Fruit fly (Drosophila melanogaster): ENCODE results near the gene LysP.

Gene LysP

DNA sequence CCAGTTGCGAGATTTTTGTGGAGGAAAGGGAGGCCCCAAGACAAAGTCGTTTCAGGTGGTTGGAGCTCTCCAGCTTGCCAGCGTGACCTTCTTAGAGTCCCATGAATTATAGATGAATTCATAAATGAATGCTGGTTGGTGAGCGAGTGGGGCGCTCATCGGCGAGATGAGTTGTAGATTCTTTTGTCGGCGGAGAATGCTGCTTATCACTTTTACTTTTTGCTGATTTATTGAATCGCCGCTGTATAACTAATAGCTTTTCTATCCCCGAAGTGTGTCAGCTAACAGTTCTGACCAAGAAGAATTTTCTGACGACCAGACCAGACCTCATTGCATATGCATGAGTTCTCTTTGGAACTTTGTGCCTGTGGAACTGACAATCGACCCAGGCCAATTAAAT lies 6.4 kb downstream of the LysP start:
- TF ChIP-seq Ets96B (tag; optimal IDR thresholded peaks at IDR 0.05) = no peak
- no peak for TF ChIP-seq CG3032 (tag; optimal IDR thresholded peaks at IDR 0.05)
- no peak for TF ChIP-seq Blimp-1 (GFP tag; optimal IDR thresholded peaks at IDR 0.05)
- TF ChIP-seq Hr4 (GFP tag; optimal IDR thresholded peaks at IDR 0.05) = no peak
- no peak for TF ChIP-seq CG8119 (GFP tag; IDR thresholded peaks at IDR 0.05)
- no peak for TF ChIP-seq esn (GFP tag; optimal IDR thresholded peaks at IDR 0.05)
- no peak for TF ChIP-seq CG10669 (GFP tag; optimal IDR thresholded peaks at IDR 0.05)
- no peak for TF ChIP-seq CG15336 (GFP tag; IDR thresholded peaks at IDR 0.05)
- TF ChIP-seq lz (GFP tag; optimal IDR thresholded peaks at IDR 0.05) = no peak
- TF ChIP-seq net (GFP tag; optimal IDR thresholded peaks at IDR 0.05) = no peak
- no peak for TF ChIP-seq CG7368 (GFP tag; optimal IDR thresholded peaks at IDR 0.05)
- no peak for TF ChIP-seq CG8632 (GFP tag; optimal IDR thresholded peaks at IDR 0.05)
- TF ChIP-seq CG8319 (GFP tag; optimal IDR thresholded peaks at IDR 0.05) = no peak
- TF ChIP-seq CG6808 (GFP tag; optimal IDR thresholded peaks at IDR 0.05) = no peak
- no peak for TF ChIP-seq Hr39 (GFP tag; optimal IDR thresholded peaks at IDR 0.05)
- TF ChIP-seq Gug (GFP tag; IDR thresholded peaks at IDR 0.05) = no peak
- no peak for TF ChIP-seq CG11762 (GFP tag; optimal IDR thresholded peaks at IDR 0.05; ENCODE audit: insufficient read depth)
- no peak for TF ChIP-seq CG6276 (GFP tag; optimal IDR thresholded peaks at IDR 0.05)
- TF ChIP-seq Sox15 (GFP tag; optimal IDR thresholded peaks at IDR 0.05) = no peak

DNA sequence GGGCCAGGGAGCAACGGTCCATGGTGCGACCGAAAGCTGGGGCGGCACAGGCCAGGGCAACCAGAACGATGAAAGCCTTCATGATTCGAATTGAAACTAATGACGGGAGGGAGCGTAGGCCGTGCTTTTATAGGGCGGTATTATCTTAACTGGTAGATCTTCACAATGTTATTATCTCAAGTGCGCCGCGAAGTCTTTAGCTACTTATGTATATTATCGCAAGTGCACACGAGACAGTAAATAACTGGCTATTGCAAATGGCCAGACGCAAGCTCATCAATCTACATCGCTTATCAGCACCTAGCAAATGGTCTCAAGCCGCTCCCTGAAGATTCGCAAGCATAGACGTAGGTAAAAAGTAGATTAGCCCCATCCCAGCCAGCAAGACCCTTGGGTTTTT lies 7.4 kb downstream of the LysP start, which contains the start of gene LysD:
Gene LysD, minus strand, starts transcription at position 101 of the 400 bp plus-strand sequence.
- TF ChIP-seq lz (GFP tag; optimal IDR thresholded peaks at IDR 0.05) (no peak), CG11902 (GFP tag; optimal IDR thresholded peaks at IDR 0.05) (no peak), Hr38 (GFP tag; optimal IDR thresholded peaks at IDR 0.05) (no peak), CG1621 (tag; optimal IDR thresholded peaks at IDR 0.05) (no peak), CG9139 (GFP tag; optimal IDR thresholded peaks at IDR 0.05) (no peak), CG7368 (GFP tag; optimal IDR thresholded peaks at IDR 0.05) (no peak), pdm3 (GFP tag; optimal IDR thresholded peaks at IDR 0.05) (no peak), salr (GFP tag; optimal IDR thresholded peaks at IDR 0.05) (no peak), fkh (GFP tag; optimal IDR thresholded peaks at IDR 0.05) (no peak), esn (GFP tag; optimal IDR thresholded peaks at IDR 0.05) (no peak), svp (GFP tag) (no peak), Eip93F (GFP tag; optimal IDR thresholded peaks at IDR 0.05) (no peak), topi (GFP tag; optimal IDR thresholded peaks at IDR 0.05) (no peak), OdsH (GFP tag; optimal IDR thresholded peaks at IDR 0.05) (no peak), Smox (GFP tag; optimal IDR thresholded peaks at IDR 0.05) (no peak), CG6163 (GFP tag; IDR thresholded peaks at IDR 0.05) (no peak), Ets96B (tag; optimal IDR thresholded peaks at IDR 0.05) (no peak), dsx (GFP tag; optimal IDR thresholded peaks at IDR 0.05; ENCODE audit: poor library complexity, severe bottlenecking) (no peak), vri (GFP tag; optimal IDR thresholded peaks at IDR 0.05) (no peak), CG16779 (tag; optimal IDR thresholded peaks at IDR 0.05) (no peak)

- no peak for TF ChIP-seq fd59A (GFP tag; optimal IDR thresholded peaks at IDR 0.05)
- TF ChIP-seq Smox (GFP tag; optimal IDR thresholded peaks at IDR 0.05) = no peak
- TF ChIP-seq CG4318 (GFP tag; optimal IDR thresholded peaks at IDR 0.05) = no peak
- TF ChIP-seq CG3919 (GFP tag; optimal IDR thresholded peaks at IDR 0.05) = no peak
- no peak for TF ChIP-seq salr (GFP tag; optimal IDR thresholded peaks at IDR 0.05)
- TF ChIP-seq Blimp-1 (GFP tag; optimal IDR thresholded peaks at IDR 0.05) = no peak
- no peak for TF ChIP-seq acj6 (GFP tag; optimal IDR thresholded peaks at IDR 0.05)
- TF ChIP-seq Sox14 (GFP tag; optimal IDR thresholded peaks at IDR 0.05) = no peak
- no peak for TF ChIP-seq CG11762 (GFP tag; optimal IDR thresholded peaks at IDR 0.05; ENCODE audit: insufficient read depth)
- peak in 1 of 2 experiments; percentile 26 for TF ChIP-seq ss (GFP tag; optimal IDR thresholded peaks at IDR 0.05)
- TF ChIP-seq svp (GFP tag) = peak; percentile 57
- no peak for TF ChIP-seq CG11294 (GFP tag; IDR thresholded peaks at IDR 0.05)
- no peak for TF ChIP-seq CG8319 (GFP tag; optimal IDR thresholded peaks at IDR 0.05)
- peak; percentile 4 for TF ChIP-seq net (GFP tag; optimal IDR thresholded peaks at IDR 0.05)
- TF ChIP-seq eg (GFP tag; IDR thresholded peaks at IDR 0.05) = 0 out of 3 replicates have a peak, but pooled peaks have one; percentile 43
- no peak for TF ChIP-seq CG10669 (GFP tag; optimal IDR thresholded peaks at IDR 0.05)
- no peak for TF ChIP-seq CG16779 (tag; optimal IDR thresholded peaks at IDR 0.05)
- TF ChIP-seq Sox15 (GFP tag; optimal IDR thresholded peaks at IDR 0.05) = no peak
- TF ChIP-seq Ets21C (GFP tag; optimal IDR thresholded peaks at IDR 0.05) = no peak
- no peak for TF ChIP-seq CG6163 (GFP tag; IDR thresholded peaks at IDR 0.05)
- no peak for TF ChIP-seq CG6854 (GFP tag; optimal IDR thresholded peaks at IDR 0.05)
- TF ChIP-seq CG31627 (GFP tag; optimal IDR thresholded peaks at IDR 0.05) = no peak
- TF ChIP-seq Gug (GFP tag; IDR thresholded peaks at IDR 0.05) = no peak
- TF ChIP-seq CG6792 (GFP tag; optimal IDR thresholded peaks at IDR 0.05) = no peak
- TF ChIP-seq fd85E (GFP tag; optimal IDR thresholded peaks at IDR 0.05) = no peak
- no peak for TF ChIP-seq CG1621 (tag; optimal IDR thresholded peaks at IDR 0.05)
- TF ChIP-seq CG7368 (GFP tag; optimal IDR thresholded peaks at IDR 0.05) = no peak
These were observed 10.3 kb downstream of the LysP start for dm6 chr3L:1208206-1208605.
